Worm (Caenorhabditis elegans) whole organism, late embryonic: ENCODE results near the gene emb-27.

ENCODE experiments used
- C08G9.2 ChIP-seq: sonication (generic microtip); optimal IDR thresholded peaks from 2 replicates; lab custom pipeline; 2016; ENCODE audit warnings: mild to moderate bottlenecking, missing genetic modification characterization, moderate library complexity, missing compliant biosample characterization
- F13H6.1 ChIP-seq: sonication (generic microtip); optimal IDR thresholded peaks from 2 replicates; lab custom pipeline; 2016; ENCODE audit warnings: missing genetic modification characterization, missing compliant biosample characterization
- K09A11.1 ChIP-seq: sonication (generic microtip); optimal IDR thresholded peaks from 2 replicates; lab custom pipeline; 2017; ENCODE audit warnings: antibody characterized with exemption, mild to moderate bottlenecking, missing genetic modification characterization, missing compliant biosample characterization; ENCODE audit not compliant: insufficient read depth
- T23F11.4 ChIP-seq: fragments of 200-800 bp; sonication (Bioruptor generic); optimal IDR thresholded peaks from 2 replicates; lab custom pipeline; 2018; ENCODE audit warnings: mild to moderate bottlenecking, missing genetic modification characterization, missing compliant biosample characterization
- Y22D7AL.16 ChIP-seq: sonication (generic microtip); optimal IDR thresholded peaks from 2 replicates; lab custom pipeline; 2016; ENCODE audit warnings: missing genetic modification characterization, missing compliant biosample characterization
- ahr-1 ChIP-seq: sonication (generic microtip); optimal IDR thresholded peaks from 2 replicates; lab custom pipeline; 2016; ENCODE audit warnings: missing genetic modification characterization, missing compliant biosample characterization
- ama-1 ChIP-seq: fragments of 150-350 bp; optimal IDR thresholded peaks from 2 replicates; lab custom pipeline; 2014
- ceh-14 ChIP-seq: sonication (generic microtip); optimal IDR thresholded peaks from 2 replicates; lab custom pipeline; 2016; ENCODE audit warnings: missing genotype, missing genetic modification characterization, missing compliant biosample characterization
- ceh-18 ChIP-seq: sonication (generic microtip); optimal IDR thresholded peaks from 2 replicates; lab custom pipeline; 2016; ENCODE audit warnings: missing genetic modification characterization, missing compliant biosample characterization
- ceh-2 ChIP-seq: sonication (generic microtip); optimal IDR thresholded peaks from 2 replicates; lab custom pipeline; 2016; ENCODE audit warnings: missing genotype, missing genetic modification characterization, missing compliant biosample characterization
- ceh-24 ChIP-seq: sonication (generic microtip); optimal IDR thresholded peaks from 2 replicates; lab custom pipeline; 2016; ENCODE audit warnings: mild to moderate bottlenecking, missing genetic modification characterization, missing compliant biosample characterization
- ceh-31 ChIP-seq: sonication (generic microtip); optimal IDR thresholded peaks from 2 replicates; lab custom pipeline; 2016; ENCODE audit warnings: missing genetic modification characterization, missing compliant biosample characterization
- ceh-34 ChIP-seq: sonication (generic microtip); optimal IDR thresholded peaks from 2 replicates; lab custom pipeline; 2016; ENCODE audit warnings: mild to moderate bottlenecking, missing genetic modification characterization, missing compliant biosample characterization
- ceh-45 ChIP-seq: fragments of 200-800 bp; sonication (Bioruptor generic); IDR thresholded peaks from 2 replicates; pipeline ENCODE4 v1.3.6; 2022; ENCODE audit warnings: missing genetic modification reagents, missing genetic modification characterization, missing compliant biosample characterization
- ceh-48 ChIP-seq: sonication (generic microtip); optimal IDR thresholded peaks from 2 replicates; lab custom pipeline; 2016; ENCODE audit warnings: missing genetic modification characterization, inconsistent platforms, missing compliant biosample characterization
- ceh-6 ChIP-seq: fragments of 200-800 bp; sonication (Bioruptor generic); optimal IDR thresholded peaks from 2 replicates; lab custom pipeline; 2018; ENCODE audit warnings: mild to moderate bottlenecking, missing genetic modification characterization, missing compliant biosample characterization
- elt-2 ChIP-seq: sonication (generic microtip); optimal IDR thresholded peaks from 2 replicates; lab custom pipeline; 2016; ENCODE audit warnings: missing genetic modification reagents, missing genetic modification characterization, missing compliant biosample characterization
- ets-4 ChIP-seq: sonication (generic microtip); optimal IDR thresholded peaks from 2 replicates; lab custom pipeline; 2016; ENCODE audit warnings: missing genetic modification characterization, missing compliant biosample characterization
- eyg-1 ChIP-seq: sonication (generic microtip); optimal IDR thresholded peaks from 2 replicates; lab custom pipeline; 2016; ENCODE audit warnings: missing genotype, missing genetic modification characterization, missing compliant biosample characterization
- fax-1 ChIP-seq: sonication (generic microtip); optimal IDR thresholded peaks from 2 replicates; lab custom pipeline; 2016; ENCODE audit warnings: missing genotype, missing genetic modification characterization, missing compliant biosample characterization
- hlh-15 ChIP-seq: sonication (generic microtip); optimal IDR thresholded peaks from 2 replicates; lab custom pipeline; 2016; ENCODE audit warnings: missing genetic modification characterization, missing compliant biosample characterization
- hlh-30 ChIP-seq: sonication (generic microtip); optimal IDR thresholded peaks from 2 replicates; lab custom pipeline; 2017; ENCODE audit warnings: antibody characterized with exemption, missing genetic modification characterization, missing compliant biosample characterization; ENCODE audit not compliant: insufficient read depth
- hlh-8 ChIP-seq: sonication (generic microtip); optimal IDR thresholded peaks from 2 replicates; lab custom pipeline; 2016; ENCODE audit warnings: missing genotype, missing genetic modification characterization, missing compliant biosample characterization
- lim-6 ChIP-seq: sonication (generic microtip); optimal IDR thresholded peaks from 2 replicates; lab custom pipeline; 2016; ENCODE audit warnings: missing genetic modification characterization, missing compliant biosample characterization
- mec-3 ChIP-seq: sonication (generic microtip); optimal IDR thresholded peaks from 2 replicates; lab custom pipeline; 2016; ENCODE audit warnings: borderline replicate concordance, missing genetic modification characterization, missing compliant biosample characterization
- odd-2 ChIP-seq: sonication (generic microtip); optimal IDR thresholded peaks from 2 replicates; lab custom pipeline; 2017; ENCODE audit warnings: antibody characterized with exemption, mild to moderate bottlenecking, missing genetic modification characterization, missing compliant biosample characterization
- pag-3 ChIP-seq: sonication (generic microtip); optimal IDR thresholded peaks from 2 replicates; lab custom pipeline; 2016; ENCODE audit warnings: missing compliant biosample characterization, missing genetic modification characterization, borderline replicate concordance
- pqm-1 ChIP-seq: sonication (generic microtip); optimal IDR thresholded peaks from 2 replicates; lab custom pipeline; 2016; ENCODE audit warnings: missing genetic modification characterization, missing compliant biosample characterization
- pros-1 ChIP-seq: fragments of 150-350 bp; optimal IDR thresholded peaks from 2 replicates; lab custom pipeline; 2014; ENCODE audit warnings: missing biosample characterization, missing genetic modification reagents, missing genetic modification characterization
- ref-2 ChIP-seq: sonication (generic microtip); optimal IDR thresholded peaks from 2 replicates; lab custom pipeline; 2016; ENCODE audit warnings: missing genetic modification characterization, missing compliant biosample characterization
- rnt-1 ChIP-seq: sonication (generic microtip); optimal IDR thresholded peaks from 2 replicates; lab custom pipeline; 2016; ENCODE audit warnings: missing genetic modification characterization, missing compliant biosample characterization
- sdc-2 ChIP-seq: sonication (generic microtip); optimal IDR thresholded peaks from 2 replicates; lab custom pipeline; 2016; ENCODE audit warnings: missing genotype, missing genetic modification characterization, missing compliant biosample characterization
- sox-2 ChIP-seq: fragments of 200-800 bp; sonication (Bioruptor generic); IDR thresholded peaks from 2 replicates; pipeline ENCODE4 v1.3.6; 2022; ENCODE audit warnings: missing genetic modification reagents, missing genetic modification characterization, missing compliant biosample characterization
- sox-4 ChIP-seq: sonication (generic microtip); optimal IDR thresholded peaks from 2 replicates; lab custom pipeline; 2017; ENCODE audit warnings: mild to moderate bottlenecking, missing genetic modification characterization, inconsistent platforms, missing compliant biosample characterization
- tbx-2 ChIP-seq: sonication (generic microtip); optimal IDR thresholded peaks from 2 replicates; lab custom pipeline; 2016; ENCODE audit warnings: missing genetic modification characterization, missing compliant biosample characterization
- tbx-7 ChIP-seq: sonication (generic microtip); optimal IDR thresholded peaks from 2 replicates; lab custom pipeline; 2016; ENCODE audit warnings: missing genotype, missing genetic modification characterization, missing compliant biosample characterization
- unc-3 ChIP-seq, 2 experiments: fragments of 200-800 bp in 1 of 2; sonication (Bioruptor generic) in 1 of 2; sonication (generic microtip) in 1 of 2; conservative IDR thresholded peaks in 1 of 2; optimal IDR thresholded peaks in 1 of 2; 2 replicates each; pipeline versions ENCODE4 v1.3.6 to Lab custom; 2016 to 2022; ENCODE audit warnings: missing compliant biosample characterization in 2 of 2, missing genetic modification characterization in 2 of 2, missing genetic modification reagents in 1 of 2
- unc-42 ChIP-seq: sonication (generic microtip); optimal IDR thresholded peaks from 2 replicates; lab custom pipeline; 2016; ENCODE audit warnings: missing genotype, missing genetic modification characterization, missing compliant biosample characterization
- zip-5 ChIP-seq: sonication (generic microtip); optimal IDR thresholded peaks from 2 replicates; lab custom pipeline; 2016; ENCODE audit warnings: missing genetic modification characterization, missing compliant biosample characterization
- ztf-16 ChIP-seq: sonication (generic microtip); optimal IDR thresholded peaks from 2 replicates; lab custom pipeline; 2017; ENCODE audit warnings: missing genetic modification characterization, missing compliant biosample characterization

The emb-27 gene

ce11 chrII:8141135-8141534 lies 20.8 kb downstream of the emb-27 start:
- TF ChIP-seq ceh-24 (tag; lab: Kevin White, UChicago): no peak
- TF ChIP-seq pag-3 (tag; lab: Kevin White, UChicago): no peak
- no peak for TF ChIP-seq K09A11.1 (tag; lab: Kevin White, UChicago)
- TF ChIP-seq pros-1 (tag; lab: Kevin White, UChicago): no peak
- no peak for TF ChIP-seq fax-1
- no peak for TF ChIP-seq ama-1 (lab: Kevin White, UChicago)
- TF ChIP-seq T23F11.4 (GFP tag; lab: Kevin White, UChicago): no peak
- no peak for TF ChIP-seq sox-4 (tag; lab: Kevin White, UChicago)
- no peak for TF ChIP-seq F13H6.1 (tag; lab: Kevin White, UChicago)
- TF ChIP-seq sdc-2 (tag; lab: Kevin White, UChicago): no peak
- no peak for TF ChIP-seq hlh-8 (tag; lab: Kevin White, UChicago)
- TF ChIP-seq unc-3 (GFP tag; conservative IDR thresholded peaks at IDR 0.05; lab: Robert Waterston, UW): no peak
- TF ChIP-seq unc-3 (tag; optimal IDR thresholded peaks at IDR 0.05; lab: Kevin White, UChicago): no peak
- TF ChIP-seq tbx-2 (tag; lab: Kevin White, UChicago): no peak
- TF ChIP-seq eyg-1 (tag; lab: Kevin White, UChicago): no peak

- TF ChIP-seq ref-2 (tag; lab: Kevin White, UChicago) (no peak), sox-2 (GFP tag; lab: Robert Waterston, UW) (no peak), ceh-45 (GFP tag; lab: Robert Waterston, UW) (no peak), ceh-18 (no peak), fax-1 (no peak), Y22D7AL.16 (tag; lab: Kevin White, UChicago) (no peak), pag-3 (tag; lab: Kevin White, UChicago) (no peak), tbx-2 (tag; lab: Kevin White, UChicago) (no peak), pros-1 (tag; lab: Kevin White, UChicago) (no peak), sdc-2 (tag; lab: Kevin White, UChicago) (no peak)
Measured at ce11 chrII:8138015-8138546, 23.9 kb downstream of the emb-27 start, which contains the start of gene cdc-48.2. cdc-48.2 (plus strand) TSS chrII:8138496.

ce11 chrII:8137379-8137778 lies 24.6 kb downstream of the emb-27 start:
- peak; percentile 79 for TF ChIP-seq lim-6 (tag; lab: Kevin White, UChicago)
- peak; percentile 86 for TF ChIP-seq C08G9.2
- TF ChIP-seq ceh-14: peak; percentile 72
- no peak for TF ChIP-seq ceh-6
- no peak for TF ChIP-seq ceh-48
- TF ChIP-seq ets-4 (tag; lab: Kevin White, UChicago): peak; percentile 76
- no peak for TF ChIP-seq odd-2 (tag; lab: Kevin White, UChicago)
- TF ChIP-seq fax-1: peak; percentile 83
- peak; percentile 64 for TF ChIP-seq ahr-1 (tag; lab: Kevin White, UChicago)
- TF ChIP-seq ceh-34 (tag; lab: Kevin White, UChicago): peak; percentile 19
- TF ChIP-seq tbx-7: peak; percentile 77
- TF ChIP-seq hlh-15 (tag; lab: Kevin White, UChicago): no peak
- TF ChIP-seq rnt-1: peak; percentile 64
- TF ChIP-seq tbx-2 (tag; lab: Kevin White, UChicago): peak; percentile 87
- TF ChIP-seq ref-2 (tag; lab: Kevin White, UChicago): peak; percentile 65
- TF ChIP-seq zip-5 (tag; lab: Kevin White, UChicago): peak; percentile 92
- TF ChIP-seq unc-42 (tag; lab: Kevin White, UChicago): peak; percentile 42
- TF ChIP-seq F13H6.1 (tag; lab: Kevin White, UChicago): peak; percentile 66
- TF ChIP-seq ceh-2 (tag; lab: Kevin White, UChicago): peak; percentile 81
- no peak for TF ChIP-seq ceh-45 (GFP tag; lab: Robert Waterston, UW)
- no peak for TF ChIP-seq pag-3 (tag; lab: Kevin White, UChicago)
- peak; percentile 46 for TF ChIP-seq hlh-8 (tag; lab: Kevin White, UChicago)
- TF ChIP-seq eyg-1 (tag; lab: Kevin White, UChicago): no peak
- peak; percentile 93 for TF ChIP-seq ceh-31 (tag; lab: Kevin White, UChicago)
- peak; percentile 28 for TF ChIP-seq ztf-16
- TF ChIP-seq elt-2: peak; percentile 59
- TF ChIP-seq hlh-30 (tag; lab: Kevin White, UChicago): no peak
- peak; percentile 71 for TF ChIP-seq mec-3 (tag; lab: Kevin White, UChicago)
- peak; percentile 68 for TF ChIP-seq pqm-1 (tag; lab: Kevin White, UChicago)
- no peak for TF ChIP-seq unc-3 (GFP tag; conservative IDR thresholded peaks at IDR 0.05; lab: Robert Waterston, UW)
- peak; percentile 28 for TF ChIP-seq unc-3 (tag; optimal IDR thresholded peaks at IDR 0.05; lab: Kevin White, UChicago)
- no peak for TF ChIP-seq ama-1 (lab: Kevin White, UChicago)
